Fruit fly (Drosophila melanogaster) whole organism, embryonic: ENCODE measurements around the gene GAPcenA.

ENCODE experiments used
- Blimp-1 ChIP-seq: fragments of 200-800 bp; sonication (Bioruptor generic); optimal IDR thresholded peaks from 3 replicates; lab custom pipeline; 2018; ENCODE audit warnings: missing biosample characterization, missing genetic modification characterization, mild to moderate bottlenecking, moderate library complexity, missing genetic modification reagents
- CG10147 ChIP-seq: fragments of 200-800 bp; sonication (Bioruptor generic); optimal IDR thresholded peaks from 2 replicates; lab custom pipeline; 2019; ENCODE audit warnings: missing biosample characterization, mild to moderate bottlenecking, missing genetic modification characterization, moderate library complexity
- CG10979 ChIP-seq: fragments of 200-800 bp; sonication (Bioruptor generic); optimal IDR thresholded peaks from 2 replicates; lab custom pipeline; 2018; ENCODE audit warnings: missing biosample characterization, mild to moderate bottlenecking, missing genetic modification characterization, moderate library complexity
- CG11695 ChIP-seq: fragments of 200-800 bp; sonication (Bioruptor generic); IDR thresholded peaks from 3 replicates; pipeline ENCODE4 v1.3.6; 2022; ENCODE audit warnings: missing biosample characterization, missing genetic modification characterization
- CG12744 ChIP-seq: fragments of 200-800 bp; sonication (Bioruptor generic); optimal IDR thresholded peaks from 2 replicates; lab custom pipeline; 2016; ENCODE audit warnings: missing biosample characterization, missing genetic modification characterization
- CG13123 ChIP-seq: fragments of 200-800 bp; sonication (Bioruptor generic); optimal IDR thresholded peaks from 2 replicates; lab custom pipeline; 2016; ENCODE audit warnings: missing biosample characterization, missing genetic modification characterization
- CG13624 ChIP-seq: fragments of 200-800 bp; sonication (Bioruptor generic); optimal IDR thresholded peaks from 2 replicates; lab custom pipeline; 2016; ENCODE audit warnings: missing biosample characterization, missing genetic modification characterization
- CG1529 ChIP-seq: fragments of 200-800 bp; sonication (Bioruptor generic); optimal IDR thresholded peaks from 3 replicates; lab custom pipeline; 2018; ENCODE audit warnings: missing biosample characterization, missing genetic modification characterization
- CG15479 ChIP-seq: fragments of 200-800 bp; sonication (Bioruptor generic); optimal IDR thresholded peaks from 3 replicates; lab custom pipeline; 2019; ENCODE audit warnings: missing biosample characterization, mild to moderate bottlenecking, missing genetic modification characterization, moderate library complexity
- CG15514 ChIP-seq: fragments of 200-800 bp; sonication (Bioruptor generic); optimal IDR thresholded peaks from 3 replicates; lab custom pipeline; 2017; ENCODE audit warnings: missing biosample characterization, missing genetic modification characterization, mild to moderate bottlenecking, moderate library complexity, missing genetic modification reagents
- CG15601 ChIP-seq: fragments of 200-800 bp; sonication (Bioruptor generic); optimal IDR thresholded peaks from 3 replicates; lab custom pipeline; 2019; ENCODE audit warnings: missing biosample characterization, mild to moderate bottlenecking, missing genetic modification characterization, moderate library complexity
- CG17802 ChIP-seq: fragments of 200-800 bp; sonication (Bioruptor generic); optimal IDR thresholded peaks from 2 replicates; lab custom pipeline; 2018; ENCODE audit warnings: missing biosample characterization, mild to moderate bottlenecking, missing genetic modification characterization, moderate library complexity
- CG18599 ChIP-seq: fragments of 200-800 bp; sonication (Bioruptor generic); optimal IDR thresholded peaks from 3 replicates; lab custom pipeline; 2017; ENCODE audit warnings: missing biosample characterization, missing genetic modification characterization, mild to moderate bottlenecking, moderate library complexity, missing genetic modification reagents
- CG31224 ChIP-seq: fragments of 200-800 bp; sonication (Bioruptor generic); IDR thresholded peaks from 2 replicates; pipeline ENCODE4 v1.3.6; 2022; ENCODE audit warnings: missing biosample characterization, missing genetic modification characterization
- CG3163 ChIP-seq: fragments of 200-800 bp; sonication (Bioruptor generic); optimal IDR thresholded peaks from 3 replicates; lab custom pipeline; 2016; ENCODE audit warnings: missing biosample characterization, missing genetic modification characterization
- CG4707 ChIP-seq: fragments of 200-800 bp; sonication (Bioruptor generic); optimal IDR thresholded peaks from 2 replicates; lab custom pipeline; 2018; ENCODE audit warnings: missing biosample characterization, mild to moderate bottlenecking, missing genetic modification characterization, moderate library complexity
- CG6272 ChIP-seq: fragments of 200-800 bp; sonication (Bioruptor generic); IDR thresholded peaks from 2 replicates; pipeline ENCODE4 v1.3.6; 2022; ENCODE audit warnings: missing biosample characterization, missing genetic modification characterization
- CG6683 ChIP-seq: fragments of 200-800 bp; sonication (Bioruptor generic); optimal IDR thresholded peaks from 2 replicates; lab custom pipeline; 2017; ENCODE audit warnings: missing biosample characterization, mild to moderate bottlenecking, missing genetic modification characterization, missing genetic modification reagents
- CG6791 ChIP-seq: fragments of 200-800 bp; sonication (Bioruptor generic); IDR thresholded peaks from 3 replicates; pipeline ENCODE4 v1.3.6; 2022; ENCODE audit warnings: missing biosample characterization, missing genetic modification characterization; ENCODE audit not compliant: partially characterized antibody
- CG6813 ChIP-seq: fragments of 200-800 bp; sonication (Bioruptor generic); optimal IDR thresholded peaks from 2 replicates; lab custom pipeline; 2017; ENCODE audit warnings: missing biosample characterization, missing genetic modification characterization, mild to moderate bottlenecking, moderate library complexity, missing genetic modification reagents
- CG7271 ChIP-seq: fragments of 200-800 bp; sonication (Bioruptor generic); optimal IDR thresholded peaks from 2 replicates; lab custom pipeline; 2018; ENCODE audit warnings: missing biosample characterization, mild to moderate bottlenecking, missing genetic modification characterization, moderate library complexity
- CG7357 ChIP-seq: fragments of 200-800 bp; sonication (Bioruptor generic); IDR thresholded peaks from 3 replicates; pipeline ENCODE4 v1.3.6; 2022; ENCODE audit warnings: missing biosample characterization, missing genetic modification characterization
- CG8478 ChIP-seq: fragments of >200 bp; optimal IDR thresholded peaks from 2 replicates; lab custom pipeline; 2018
- CHES-1-like ChIP-seq: fragments of 200-800 bp; sonication (Bioruptor generic); optimal IDR thresholded peaks from 2 replicates; lab custom pipeline; 2016; ENCODE audit warnings: missing biosample characterization, missing genetic modification characterization
- CoRest ChIP-seq: fragments of 200-800 bp; sonication (Bioruptor generic); optimal IDR thresholded peaks from 3 replicates; lab custom pipeline; 2018; ENCODE audit warnings: missing biosample characterization, mild to moderate bottlenecking, missing genetic modification characterization, moderate library complexity
- GATAe ChIP-seq: fragments of 200-800 bp; sonication (Bioruptor generic); conservative IDR thresholded peaks from 2 replicates; pipeline ENCODE4 v1.3.6; 2022; ENCODE audit warnings: missing biosample characterization, missing genetic modification characterization
- Hand ChIP-seq: fragments of 200-800 bp; sonication (Bioruptor generic); optimal IDR thresholded peaks from 2 replicates; lab custom pipeline; 2017; ENCODE audit warnings: mild to moderate bottlenecking, missing biosample characterization, missing genetic modification reagents, missing genetic modification characterization
- Hmr ChIP-seq: fragments of 200-800 bp; sonication (Bioruptor generic); optimal IDR thresholded peaks from 3 replicates; lab custom pipeline; 2017; ENCODE audit warnings: mild to moderate bottlenecking, missing biosample characterization, missing genetic modification reagents, missing genetic modification characterization
- Jarid2 ChIP-seq: fragments of 200-800 bp; sonication (Bioruptor generic); optimal IDR thresholded peaks from 3 replicates; lab custom pipeline; 2017; ENCODE audit warnings: mild to moderate bottlenecking, missing biosample characterization, missing genetic modification reagents, missing genetic modification characterization
- NC2α ChIP-seq: fragments of 200-800 bp; sonication (Bioruptor generic); optimal IDR thresholded peaks from 2 replicates; lab custom pipeline; 2016; ENCODE audit warnings: missing biosample characterization, missing genetic modification characterization
- Oaz ChIP-seq: fragments of 200-800 bp; sonication (Bioruptor generic); IDR thresholded peaks from 2 replicates; pipeline ENCODE4 v1.3.6; 2022; ENCODE audit warnings: missing biosample characterization, missing genetic modification characterization
- Rx ChIP-seq: fragments of 200-800 bp; sonication (Bioruptor generic); IDR thresholded peaks from 2 replicates; pipeline ENCODE4 v1.3.6; 2022; ENCODE audit warnings: missing biosample characterization, missing genetic modification characterization
- Spps ChIP-seq: fragments of 200-800 bp; sonication (Bioruptor generic); optimal IDR thresholded peaks from 2 replicates; lab custom pipeline; 2018; ENCODE audit warnings: missing biosample characterization, mild to moderate bottlenecking, missing genetic modification characterization
- Tbp ChIP-seq: fragments of >200 bp; optimal IDR thresholded peaks from 2 replicates; lab custom pipeline; 2018; ENCODE audit warnings: missing biosample characterization, missing genetic modification characterization
- Trl ChIP-seq, 3 experiments: fragments of >200 bp in 2 of 3; fragments of 200-800 bp in 1 of 3; sonication (Bioruptor generic) in 1 of 3; optimal IDR thresholded peaks; 2 replicates in 1 of 3; 3 replicates in 2 of 3; lab custom pipeline; 2016 to 2017; ENCODE audit warnings: missing biosample characterization in 1 of 3, missing genetic modification characterization in 1 of 3
- ato ChIP-seq: fragments of 200-800 bp; sonication (Bioruptor generic); IDR thresholded peaks from 2 replicates; pipeline ENCODE4 v1.3.6; 2022; ENCODE audit warnings: missing biosample characterization, missing genetic modification characterization; ENCODE audit not compliant: partially characterized antibody
- chinmo ChIP-seq: fragments of 200-800 bp; sonication (Bioruptor generic); IDR thresholded peaks from 4 replicates; pipeline ENCODE4 v1.3.6; 2022; ENCODE audit warnings: missing biosample characterization, missing genetic modification characterization; ENCODE audit not compliant: partially characterized antibody
- corto ChIP-seq: fragments of 200-800 bp; sonication (Bioruptor generic); optimal IDR thresholded peaks from 2 replicates; lab custom pipeline; 2016; ENCODE audit warnings: missing biosample characterization, mild to moderate bottlenecking, missing genetic modification characterization, moderate library complexity
- dm ChIP-seq: fragments of 200-800 bp; sonication (Bioruptor generic); optimal IDR thresholded peaks from 3 replicates; lab custom pipeline; 2016; ENCODE audit warnings: missing biosample characterization, missing genetic modification characterization
- eve ChIP-seq, 2 experiments: fragments of >200 bp; optimal IDR thresholded peaks; 2 replicates each; lab custom pipeline; 2017; ENCODE audit warnings: missing biosample characterization in 2 of 2, missing genetic modification characterization in 2 of 2
- eyg ChIP-seq: fragments of 200-800 bp; sonication (Bioruptor generic); optimal IDR thresholded peaks from 3 replicates; lab custom pipeline; 2016; ENCODE audit warnings: missing biosample characterization, missing genetic modification characterization
- gcm ChIP-seq: fragments of 200-800 bp; sonication (Bioruptor generic); optimal IDR thresholded peaks from 2 replicates; lab custom pipeline; 2019; ENCODE audit warnings: missing biosample characterization, mild to moderate bottlenecking, missing genetic modification characterization, moderate library complexity
- gfzf ChIP-seq: fragments of 200-800 bp; sonication (Bioruptor generic); optimal IDR thresholded peaks from 2 replicates; lab custom pipeline; 2016; ENCODE audit warnings: missing biosample characterization, mild to moderate bottlenecking, missing genetic modification characterization, moderate library complexity
- hkb ChIP-seq, 2 experiments: fragments of 200-800 bp in 1 of 2; fragments of >200 bp in 1 of 2; sonication (Bioruptor generic) in 1 of 2; IDR thresholded peaks in 1 of 2; optimal IDR thresholded peaks in 1 of 2; 2 replicates each; pipeline versions ENCODE4 v1.3.6 to Lab custom; 2017 to 2022; ENCODE audit warnings: missing biosample characterization in 1 of 2, missing genetic modification characterization in 1 of 2
- kah ChIP-seq: fragments of 200-800 bp; sonication (Bioruptor generic); optimal IDR thresholded peaks from 2 replicates; lab custom pipeline; 2018; ENCODE audit warnings: missing biosample characterization, mild to moderate bottlenecking, missing genetic modification characterization
- run ChIP-seq: fragments of 200-800 bp; sonication (Bioruptor generic); optimal IDR thresholded peaks from 3 replicates; lab custom pipeline; 2018; ENCODE audit warnings: missing biosample characterization, mild to moderate bottlenecking, missing genetic modification characterization
- ssp ChIP-seq: fragments of 200-800 bp; sonication (Bioruptor generic); IDR thresholded peaks from 2 replicates; pipeline ENCODE4 v1.3.6; 2022; ENCODE audit warnings: missing biosample characterization, missing genetic modification characterization
- tin ChIP-seq: fragments of 200-800 bp; sonication (Bioruptor generic); optimal IDR thresholded peaks from 3 replicates; lab custom pipeline; 2016; ENCODE audit warnings: missing biosample characterization, missing genetic modification characterization
- vfl ChIP-seq: fragments of 200-800 bp; sonication (Bioruptor generic); optimal IDR thresholded peaks from 2 replicates; lab custom pipeline; 2016; ENCODE audit warnings: missing biosample characterization, missing genetic modification characterization
- zf30C ChIP-seq: fragments of 200-800 bp; sonication (Bioruptor generic); optimal IDR thresholded peaks from 3 replicates; lab custom pipeline; 2018; ENCODE audit warnings: missing biosample characterization, mild to moderate bottlenecking, missing genetic modification characterization

Gene GAPcenA

DNA sequence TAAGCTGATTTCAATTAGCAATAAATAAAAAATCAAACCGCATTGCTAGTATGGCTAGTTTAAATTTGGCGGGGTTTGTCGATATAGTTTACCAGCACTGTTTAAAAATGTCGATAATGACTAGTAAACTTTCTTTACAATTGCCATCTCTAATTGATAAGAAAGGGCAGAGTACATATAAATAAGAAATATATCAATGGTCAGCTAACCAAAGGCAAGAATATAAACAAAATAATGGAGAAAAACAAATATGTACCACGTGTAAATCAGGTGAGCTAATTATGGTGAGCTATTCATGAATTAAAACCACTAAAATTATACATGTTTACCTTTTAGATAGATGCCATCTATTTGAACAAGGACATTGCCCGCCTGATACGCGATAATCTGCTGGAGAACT is 7.4 kb upstream of the GAPcenA start, which contains the start of gene Pex2 (continued):
- no peak for TF ChIP-seq chinmo (GFP tag; lab: Robert Waterston, UW)
- TF ChIP-seq CG15514 (GFP tag; lab: Kevin White, UChicago) = peak; percentile 38
- no peak for TF ChIP-seq CG6683 (GFP tag; lab: Kevin White, UChicago)
- TF ChIP-seq CHES-1-like (GFP tag; lab: Kevin White, UChicago) = no peak
- TF ChIP-seq CG7271 (tag; lab: Kevin White, UChicago) = no peak
- TF ChIP-seq hkb (optimal IDR thresholded peaks at IDR 0.05; lab: Kevin White, UChicago) = no peak
- no peak for TF ChIP-seq hkb (GFP tag; IDR thresholded peaks at IDR 0.05; lab: Robert Waterston, UW)
- peak; percentile 33 for TF ChIP-seq Hmr (GFP tag; lab: Kevin White, UChicago)
- TF ChIP-seq Spps (tag; lab: Kevin White, UChicago) = no peak
- no peak for TF ChIP-seq CG15479 (GFP tag; lab: Kevin White, UChicago)
- TF ChIP-seq CG31224 (GFP tag; lab: Robert Waterston, UW) = no peak
- TF ChIP-seq run (tag; lab: Kevin White, UChicago) = no peak
- no peak for TF ChIP-seq CG10979
- no peak for TF ChIP-seq Trl (optimal IDR thresholded peaks at IDR 0.05; lab: Kevin White, UChicago)
- no peak for TF ChIP-seq Trl (GFP tag; optimal IDR thresholded peaks at IDR 0.05; lab: Kevin White, UChicago)
- no peak for TF ChIP-seq Rx (GFP tag; lab: Robert Waterston, UW)
- TF ChIP-seq corto (GFP tag; lab: Kevin White, UChicago) = no peak
- TF ChIP-seq CG8478 (lab: Kevin White, UChicago) = no peak
- no peak for TF ChIP-seq CG1529
- TF ChIP-seq CG13624 = peak; percentile 4
- no peak for TF ChIP-seq eve (GFP tag; optimal IDR thresholded peaks at IDR 0.05; lab: Kevin White, UChicago)
- TF ChIP-seq tin (GFP tag; lab: Kevin White, UChicago) = no peak
- no peak for TF ChIP-seq CG11695 (GFP tag; lab: Robert Waterston, UW)
- TF ChIP-seq GATAe (GFP tag; lab: Robert Waterston, UW) = peak; percentile 63
- no peak for TF ChIP-seq eyg (GFP tag; lab: Kevin White, UChicago)
- TF ChIP-seq Blimp-1 (GFP tag; lab: Kevin White, UChicago) = no peak
- no peak for TF ChIP-seq CG6272
- peak; percentile 15 for TF ChIP-seq gcm (GFP tag; lab: Kevin White, UChicago)
- no peak for TF ChIP-seq CG13123 (GFP tag; lab: Kevin White, UChicago)
- no peak for TF ChIP-seq CG3163 (GFP tag; lab: Kevin White, UChicago)
- TF ChIP-seq Oaz (GFP tag; lab: Robert Waterston, UW) = no peak
- no peak for TF ChIP-seq CG6813
- TF ChIP-seq vfl (GFP tag; lab: Kevin White, UChicago) = no peak
- no peak for TF ChIP-seq zf30C
- no peak for TF ChIP-seq kah (GFP tag; lab: Kevin White, UChicago)
- no peak for TF ChIP-seq NC2α (GFP tag; lab: Kevin White, UChicago)
- no peak for TF ChIP-seq CG4707 (GFP tag; lab: Kevin White, UChicago)
- no peak for TF ChIP-seq CG10147 (GFP tag; lab: Kevin White, UChicago)
- TF ChIP-seq gfzf (GFP tag; lab: Kevin White, UChicago) = peak; percentile 8
- TF ChIP-seq dm = no peak
- no peak for TF ChIP-seq Tbp (GFP tag; lab: Kevin White, UChicago)
- TF ChIP-seq CG18599 (GFP tag; lab: Kevin White, UChicago) = no peak
- TF ChIP-seq ato (GFP tag; lab: Robert Waterston, UW) = no peak
- TF ChIP-seq CG12744 = no peak
- TF ChIP-seq CoRest (tag; lab: Kevin White, UChicago) = peak; percentile 20
- TF ChIP-seq Hand (GFP tag; lab: Kevin White, UChicago) = no peak
- no peak for TF ChIP-seq CG7357
- TF ChIP-seq CG15601 = peak; percentile 21
- TF ChIP-seq Jarid2 (GFP tag; lab: Kevin White, UChicago) = no peak
- no peak for TF ChIP-seq ssp
- 0 out of 3 replicates have a peak, but pooled peaks have one; percentile 56 for TF ChIP-seq CG6791 (GFP tag; lab: Robert Waterston, UW)
- no peak for TF ChIP-seq CG17802 (tag; lab: Kevin White, UChicago)
